Worm (Caenorhabditis elegans) whole organism, young adult: ENCODE results near the gene F43C11.7.

Experiments
- D2030.7 ChIP-seq: fragments of 200-800 bp; sonication (Bioruptor generic); IDR thresholded peaks from 2 replicates; pipeline ENCODE4 v1.3.6; 2022; ENCODE audit warnings: missing genetic modification reagents, missing genetic modification characterization, missing compliant biosample characterization
- ama-1 ChIP-seq, 3 experiments: fragments of 150-350 bp in 1 of 3; sonication (generic microtip) in 2 of 3; optimal IDR thresholded peaks; 2 replicates each; lab custom pipeline; 2014 to 2018; ENCODE audit warnings: missing biosample characterization in 2 of 3, missing genetic modification characterization in 2 of 3, missing genetic modification reagents in 2 of 3
- ceh-100 ChIP-seq: fragments of 200-800 bp; sonication (Bioruptor generic); IDR thresholded peaks from 2 replicates; pipeline ENCODE4 v1.3.6; 2022; ENCODE audit warnings: missing genetic modification reagents, missing genetic modification characterization, missing compliant biosample characterization
- hlh-26 ChIP-seq: fragments of 200-800 bp; sonication (Bioruptor generic); conservative IDR thresholded peaks from 2 replicates; pipeline ENCODE4 v1.3.6; 2022; ENCODE audit warnings: missing genetic modification reagents, missing genetic modification characterization, missing compliant biosample characterization
- lir-1 ChIP-seq: fragments of 200-800 bp; sonication (Bioruptor generic); conservative IDR thresholded peaks from 2 replicates; pipeline ENCODE4 v1.3.6; 2022; ENCODE audit warnings: missing genetic modification reagents, missing genetic modification characterization, missing compliant biosample characterization
- nhr-90 ChIP-seq: sonication (generic microtip); optimal IDR thresholded peaks from 2 replicates; lab custom pipeline; 2016; ENCODE audit warnings: missing genotype, mild to moderate bottlenecking, missing genetic modification characterization, missing compliant biosample characterization
- snpc-4 ChIP-seq, 5 experiments: fragments of 150-350 bp in 1 of 5; sonication (generic microtip) in 4 of 5; optimal IDR thresholded peaks; 2 replicates each; lab custom pipeline; 2014 to 2018; ENCODE audit warnings: missing genetic modification characterization in 5 of 5, missing biosample characterization in 3 of 5, antibody characterized with exemption in 2 of 5, mild to moderate bottlenecking in 2 of 5, missing compliant biosample characterization in 2 of 5, missing genotype in 2 of 5, moderate library complexity in 2 of 5, missing genetic modification reagents in 1 of 5
- zfh-2 ChIP-seq: fragments of 200-800 bp; sonication (Bioruptor generic); conservative IDR thresholded peaks from 2 replicates; pipeline ENCODE4 v1.3.6; 2022; ENCODE audit warnings: missing genetic modification reagents, missing genetic modification characterization, missing compliant biosample characterization

DNA sequence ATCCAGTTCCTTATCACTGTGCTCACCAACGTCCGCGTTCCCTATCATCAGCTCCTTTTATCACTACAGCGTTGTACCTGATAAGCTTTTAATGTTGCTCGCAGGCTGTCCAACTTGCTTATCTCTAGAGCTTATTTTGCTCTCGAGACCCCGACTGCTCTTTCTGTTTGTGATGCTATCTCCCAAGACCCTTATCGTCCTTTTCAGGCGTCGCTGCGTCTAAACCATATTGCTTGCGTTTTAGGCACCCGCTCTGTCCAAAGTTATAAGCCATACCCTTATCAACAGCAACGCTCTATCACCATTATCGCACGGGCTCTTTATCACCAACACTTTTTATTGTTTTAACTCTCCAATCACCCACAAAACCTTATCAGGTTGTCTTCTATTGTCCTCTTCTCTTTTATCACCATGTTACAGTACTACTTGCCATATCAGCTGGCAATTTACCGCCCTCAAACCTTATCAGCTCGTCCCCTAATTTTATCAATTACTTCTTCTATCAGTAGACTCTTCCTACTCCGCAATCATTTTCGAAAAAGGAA, 42.8 kb downstream of the F43C11.7 start:
- TF ChIP-seq hlh-26 (GFP tag; lab: Robert Waterston, UW) (no peak), nhr-90 (tag; lab: Kevin White, UChicago) (peak; percentile 97), snpc-4 (GFP tag; optimal IDR thresholded peaks at IDR 0.05; lab: Kevin White, UChicago) (no peak), snpc-4 (tag; optimal IDR thresholded peaks at IDR 0.05; lab: Kevin White, UChicago) (peak in 1 of 4 experiments; percentile 44), zfh-2 (no peak), D2030.7 (GFP tag; lab: Robert Waterston, UW) (no peak), ceh-100 (GFP tag; lab: Robert Waterston, UW) (no peak), ama-1 (optimal IDR thresholded peaks at IDR 0.05; lab: Kevin White, UChicago) (no peak), ama-1 (GFP tag; optimal IDR thresholded peaks at IDR 0.05; lab: Kevin White, UChicago) (no peak), lir-1 (GFP tag; lab: Robert Waterston, UW) (0 out of 2 replicates have a peak, but pooled peaks have one; percentile 45)
